Fruit fly (Drosophila melanogaster) S2 (cell line): ENCODE data around the gene Sbf.

Experiments used
- CG8478 ChIP-seq: fragments of >200 bp; optimal IDR thresholded peaks from 2 replicates; lab custom pipeline; 2018
- CTCF ChIP-seq, 2 experiments: fragments of >200 bp; optimal IDR thresholded peaks; 2 replicates each; lab custom pipeline; 2018

DNA sequence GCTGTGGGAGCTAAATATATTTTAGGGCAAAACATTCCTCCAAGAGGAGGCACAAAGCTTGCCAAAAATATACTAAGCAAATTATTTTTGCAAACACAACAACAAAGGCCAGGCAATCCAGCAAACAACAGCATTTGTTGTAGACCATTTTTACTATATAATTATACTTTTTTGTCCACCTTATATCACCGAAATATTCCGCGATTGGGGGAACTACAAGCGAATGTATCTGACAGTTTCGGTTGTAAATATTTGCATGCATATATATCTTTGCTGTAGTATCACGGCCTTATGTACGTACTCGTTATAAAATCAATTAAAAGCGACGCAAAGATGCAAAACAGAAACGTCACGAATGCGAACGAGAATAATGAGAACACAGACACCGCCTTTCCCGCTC lies 15.7 kb upstream of the Sbf start:
- no peak for TF ChIP-seq CTCF (optimal IDR thresholded peaks at IDR 0.05; lab: Kevin White, UChicago)
- TF ChIP-seq CG8478 (lab: Kevin White, UChicago) = no peak
